Worm (Caenorhabditis elegans) whole organism, L1 larva: ENCODE results near the gene F11G11.15.

Experiments used
- C04F5.9 ChIP-seq: sonication (generic microtip); optimal IDR thresholded peaks from 2 replicates; lab custom pipeline; 2016; ENCODE audit warnings: missing genetic modification characterization, missing compliant biosample characterization
- C16A3.4 ChIP-seq: fragments of 150-350 bp; optimal IDR thresholded peaks from 2 replicates; lab custom pipeline; 2014; ENCODE audit warnings: missing biosample characterization, missing genetic modification characterization
- C34B4.2 ChIP-seq: sonication (generic microtip); optimal IDR thresholded peaks from 2 replicates; lab custom pipeline; 2017; ENCODE audit warnings: mild to moderate bottlenecking, missing genetic modification characterization, missing compliant biosample characterization
- Y116A8C.19 ChIP-seq: sonication (generic microtip); optimal IDR thresholded peaks from 2 replicates; lab custom pipeline; 2016; ENCODE audit warnings: missing compliant biosample characterization, missing genetic modification characterization, borderline replicate concordance
- alr-1 ChIP-seq: fragments of 200-800 bp; sonication (Bioruptor generic); optimal IDR thresholded peaks from 2 replicates; lab custom pipeline; 2018; ENCODE audit warnings: borderline replicate concordance, mild to moderate bottlenecking, missing genetic modification characterization, missing compliant biosample characterization
- aly-2 ChIP-seq: fragments of 150-350 bp; optimal IDR thresholded peaks from 2 replicates; lab custom pipeline; 2014; ENCODE audit warnings: missing biosample characterization, missing genetic modification characterization
- ama-1 ChIP-seq: fragments of 150-350 bp; optimal IDR thresholded peaks from 2 replicates; lab custom pipeline; 2014
- blmp-1 ChIP-seq: fragments of 150-350 bp; optimal IDR thresholded peaks from 2 replicates; lab custom pipeline; 2014; ENCODE audit warnings: missing biosample characterization, missing genetic modification characterization
- ceh-63 ChIP-seq: fragments of 200-800 bp; sonication (Bioruptor generic); optimal IDR thresholded peaks from 2 replicates; lab custom pipeline; 2018; ENCODE audit warnings: mild to moderate bottlenecking, missing genetic modification characterization, missing compliant biosample characterization
- ceh-88 ChIP-seq: fragments of 200-800 bp; sonication (Bioruptor generic); IDR thresholded peaks from 2 replicates; pipeline ENCODE4 v1.3.6; 2022; ENCODE audit warnings: missing genetic modification characterization, missing compliant biosample characterization
- ceh-90 ChIP-seq: sonication (generic microtip); optimal IDR thresholded peaks from 2 replicates; lab custom pipeline; 2016; ENCODE audit warnings: missing genetic modification characterization, missing compliant biosample characterization
- dpl-1 ChIP-seq, 3 experiments: fragments of 150-350 bp in 2 of 3; sonication (generic microtip) in 1 of 3; optimal IDR thresholded peaks; 2 replicates each; lab custom pipeline; 2014 to 2017; ENCODE audit warnings: missing biosample characterization in 3 of 3, missing genetic modification characterization in 3 of 3, missing genetic modification reagents in 3 of 3
- dsc-1 ChIP-seq: sonication (generic microtip); optimal IDR thresholded peaks from 2 replicates; lab custom pipeline; 2016; ENCODE audit warnings: mild to moderate bottlenecking, missing genetic modification characterization, missing compliant biosample characterization
- efl-3 ChIP-seq: fragments of 200-800 bp; sonication (Bioruptor generic); optimal IDR thresholded peaks from 2 replicates; lab custom pipeline; 2018; ENCODE audit warnings: mild to moderate bottlenecking, missing genetic modification characterization, missing compliant biosample characterization
- egl-13 ChIP-seq: sonication (generic microtip); optimal IDR thresholded peaks from 2 replicates; lab custom pipeline; 2016; ENCODE audit warnings: missing genotype, missing genetic modification reagents, missing genetic modification characterization, missing compliant biosample characterization
- egl-27 ChIP-seq, 2 experiments: fragments of 150-350 bp in 1 of 2; sonication (generic microtip); optimal IDR thresholded peaks; 3 replicates each; lab custom pipeline; 2017 to 2018; ENCODE audit warnings: missing biosample characterization in 2 of 2, missing genetic modification characterization in 2 of 2, missing genetic modification reagents in 2 of 2
- elt-2 ChIP-seq: sonication (generic microtip); optimal IDR thresholded peaks from 2 replicates; lab custom pipeline; 2016; ENCODE audit warnings: missing genetic modification characterization, mild to moderate bottlenecking, inconsistent platforms, missing compliant biosample characterization, missing genetic modification reagents
- elt-3 ChIP-seq, 6 experiments: fragments of 150-350 bp in 1 of 6; sonication (generic microtip); optimal IDR thresholded peaks; 2 replicates each; lab custom pipeline; 2017 to 2018; ENCODE audit warnings: missing biosample characterization in 6 of 6, missing genetic modification characterization in 6 of 6, inconsistent platforms in 1 of 6
- fkh-10 ChIP-seq: sonication (generic microtip); optimal IDR thresholded peaks from 2 replicates; lab custom pipeline; 2017; ENCODE audit warnings: missing biosample characterization, missing genetic modification reagents, missing genetic modification characterization
- fkh-8 ChIP-seq: sonication (generic microtip); optimal IDR thresholded peaks from 2 replicates; lab custom pipeline; 2016; ENCODE audit warnings: mild to moderate bottlenecking, missing genetic modification characterization, missing compliant biosample characterization
- hlh-4 ChIP-seq: sonication (generic microtip); optimal IDR thresholded peaks from 2 replicates; lab custom pipeline; 2016; ENCODE audit warnings: mild to moderate bottlenecking, missing genetic modification characterization, missing compliant biosample characterization
- hpl-2 ChIP-seq: fragments of 150-350 bp; optimal IDR thresholded peaks from 2 replicates; lab custom pipeline; 2014; ENCODE audit warnings: missing biosample characterization, missing genetic modification reagents, missing genetic modification characterization
- irx-1 ChIP-seq: sonication (generic microtip); optimal IDR thresholded peaks from 2 replicates; lab custom pipeline; 2016; ENCODE audit warnings: missing genetic modification characterization, missing compliant biosample characterization
- jun-1 ChIP-seq: fragments of 150-350 bp; optimal IDR thresholded peaks from 2 replicates; lab custom pipeline; 2014; ENCODE audit warnings: missing biosample characterization, missing genetic modification reagents, missing genetic modification characterization
- lin-13 ChIP-seq: fragments of 150-350 bp; optimal IDR thresholded peaks from 2 replicates; lab custom pipeline; 2014; ENCODE audit warnings: missing biosample characterization, missing genetic modification reagents, missing genetic modification characterization
- lin-14 ChIP-seq: fragments of 200-800 bp; sonication (Bioruptor generic); optimal IDR thresholded peaks from 2 replicates; lab custom pipeline; 2018; ENCODE audit warnings: mild to moderate bottlenecking, missing genetic modification characterization, moderate library complexity, missing compliant biosample characterization
- lin-15B ChIP-seq: fragments of 150-350 bp; sonication (generic microtip); optimal IDR thresholded peaks from 3 replicates; lab custom pipeline; 2014; ENCODE audit warnings: missing biosample characterization, missing genetic modification characterization
- lin-39 ChIP-seq: fragments of 150-350 bp; optimal IDR thresholded peaks from 2 replicates; lab custom pipeline; 2014; ENCODE audit warnings: missing biosample characterization, missing genetic modification reagents, missing genetic modification characterization
- mab-9 ChIP-seq: fragments of 200-800 bp; sonication (Bioruptor generic); IDR thresholded peaks from 2 replicates; pipeline ENCODE4 v1.3.6; 2022; ENCODE audit warnings: missing genetic modification reagents, missing genetic modification characterization, missing compliant biosample characterization
- mdl-1 ChIP-seq, 2 experiments: fragments of 150-350 bp; optimal IDR thresholded peaks; 2 replicates each; lab custom pipeline; 2014 to 2017; ENCODE audit warnings: missing biosample characterization in 2 of 2, missing genetic modification characterization in 2 of 2, inconsistent platforms in 1 of 2
- mef-2 ChIP-seq: fragments of 150-350 bp; optimal IDR thresholded peaks from 2 replicates; lab custom pipeline; 2014; ENCODE audit warnings: missing biosample characterization, missing genetic modification characterization
- mep-1 ChIP-seq: fragments of 150-350 bp; optimal IDR thresholded peaks from 2 replicates; lab custom pipeline; 2014; ENCODE audit warnings: missing biosample characterization, missing genetic modification characterization
- nhr-12 ChIP-seq: sonication (generic microtip); optimal IDR thresholded peaks from 2 replicates; lab custom pipeline; 2017; ENCODE audit warnings: missing biosample characterization, missing genetic modification characterization
- nhr-19 ChIP-seq: fragments of 200-800 bp; sonication (Bioruptor generic); conservative IDR thresholded peaks from 2 replicates; pipeline ENCODE4 v1.3.6; 2022; ENCODE audit warnings: missing genetic modification characterization, missing compliant biosample characterization
- nhr-28 ChIP-seq: fragments of 150-350 bp; optimal IDR thresholded peaks from 2 replicates; lab custom pipeline; 2014; ENCODE audit warnings: missing biosample characterization, missing genetic modification characterization
- nhr-71 ChIP-seq: sonication (generic microtip); optimal IDR thresholded peaks from 2 replicates; lab custom pipeline; 2016; ENCODE audit warnings: mild to moderate bottlenecking, missing genetic modification characterization, moderate library complexity, missing compliant biosample characterization
- nhr-76 ChIP-seq: sonication (generic microtip); optimal IDR thresholded peaks from 2 replicates; lab custom pipeline; 2017; ENCODE audit warnings: missing biosample characterization, missing genetic modification characterization
- nhr-84 ChIP-seq: sonication (generic microtip); optimal IDR thresholded peaks from 2 replicates; lab custom pipeline; 2017; ENCODE audit warnings: missing biosample characterization, missing genetic modification characterization
- pax-3 ChIP-seq: fragments of 200-800 bp; sonication (Bioruptor generic); optimal IDR thresholded peaks from 2 replicates; lab custom pipeline; 2018; ENCODE audit warnings: mild to moderate bottlenecking, missing genetic modification characterization, moderate library complexity, missing compliant biosample characterization
- pqm-1 ChIP-seq: sonication (generic microtip); optimal IDR thresholded peaks from 3 replicates; lab custom pipeline; 2017; ENCODE audit warnings: missing biosample characterization, missing genetic modification characterization
- rnt-1 ChIP-seq: sonication (generic microtip); optimal IDR thresholded peaks from 2 replicates; lab custom pipeline; 2016; ENCODE audit warnings: mild to moderate bottlenecking, missing genetic modification characterization, moderate library complexity, missing compliant biosample characterization
- skn-1 ChIP-seq: fragments of 150-350 bp; optimal IDR thresholded peaks from 2 replicates; lab custom pipeline; 2014; ENCODE audit warnings: missing biosample characterization, missing genetic modification characterization
- sox-4 ChIP-seq: sonication (generic microtip); optimal IDR thresholded peaks from 2 replicates; lab custom pipeline; 2016; ENCODE audit warnings: missing genetic modification characterization, missing compliant biosample characterization
- sptf-1 ChIP-seq: fragments of 150-350 bp; optimal IDR thresholded peaks from 2 replicates; lab custom pipeline; 2014; ENCODE audit warnings: missing biosample characterization, missing genetic modification characterization
- sup-37 ChIP-seq: fragments of 200-800 bp; sonication (Bioruptor generic); optimal IDR thresholded peaks from 2 replicates; lab custom pipeline; 2018; ENCODE audit warnings: mild to moderate bottlenecking, missing genetic modification characterization, missing compliant biosample characterization
- swsn-7 ChIP-seq: sonication (generic microtip); optimal IDR thresholded peaks from 2 replicates; lab custom pipeline; 2016; ENCODE audit warnings: missing genetic modification characterization, missing compliant biosample characterization
- tbx-2 ChIP-seq: sonication (generic microtip); optimal IDR thresholded peaks from 2 replicates; lab custom pipeline; 2016; ENCODE audit warnings: missing genetic modification characterization, missing compliant biosample characterization
- unc-62 ChIP-seq: fragments of 150-350 bp; optimal IDR thresholded peaks from 2 replicates; lab custom pipeline; 2014; ENCODE audit warnings: missing biosample characterization, missing genetic modification reagents, missing genetic modification characterization
- unc-98 ChIP-seq: fragments of 200-800 bp; sonication (Bioruptor generic); IDR thresholded peaks from 2 replicates; pipeline ENCODE4 v1.3.6; 2022; ENCODE audit warnings: missing genetic modification characterization, missing compliant biosample characterization
- vab-15 ChIP-seq: sonication (generic microtip); optimal IDR thresholded peaks from 2 replicates; lab custom pipeline; 2017; ENCODE audit warnings: missing genotype, mild to moderate bottlenecking, missing genetic modification characterization, missing compliant biosample characterization
- zip-4 ChIP-seq: fragments of 200-800 bp; sonication (Bioruptor generic); optimal IDR thresholded peaks from 2 replicates; lab custom pipeline; 2018; ENCODE audit warnings: mild to moderate bottlenecking, missing genetic modification characterization, moderate library complexity, missing compliant biosample characterization
- ztf-11 ChIP-seq, 2 experiments: sonication (generic microtip); optimal IDR thresholded peaks; 2 replicates each; lab custom pipeline; 2016 to 2017; ENCODE audit warnings: missing genetic modification characterization in 2 of 2, missing biosample characterization in 1 of 2, missing compliant biosample characterization in 1 of 2
- ztf-4 ChIP-seq: fragments of 150-350 bp; optimal IDR thresholded peaks from 2 replicates; lab custom pipeline; 2014; ENCODE audit warnings: missing biosample characterization, missing genetic modification characterization

Gene F11G11.15

ce11 chrII:4851594-4852106 is 23.0 kb upstream of the F11G11.15 start, which contains the start of gene dnj-9 (continued):
- TF ChIP-seq fkh-10 (GFP tag; lab: Kevin White, UChicago) (peak; percentile 86), mab-9 (GFP tag; lab: Robert Waterston, UW) (peak; percentile 85), C34B4.2 (tag; lab: Kevin White, UChicago) (peak; percentile 39), sup-37 (GFP tag; lab: Kevin White, UChicago) (peak; percentile 86), vab-15 (tag; lab: Kevin White, UChicago) (peak; percentile 45), fkh-8 (tag; lab: Kevin White, UChicago) (peak; percentile 92), C16A3.4 (tag; lab: Kevin White, UChicago) (peak; percentile 97), ztf-4 (tag; lab: Kevin White, UChicago) (peak; percentile 84), ztf-11 (tag; optimal IDR thresholded peaks at IDR 0.05; lab: Kevin White, UChicago) (peak in 1 of 2 experiments; percentile 90), lin-15B (tag; lab: Kevin White, UChicago) (peak; percentile 91), aly-2 (peak; percentile 88), rnt-1 (peak; percentile 98), ceh-88 (GFP tag; lab: Robert Waterston, UW) (peak; percentile 83), blmp-1 (peak; percentile 85), irx-1 (peak; percentile 93), nhr-84 (tag; lab: Kevin White, UChicago) (no peak), nhr-76 (tag; lab: Kevin White, UChicago) (no peak), pax-3 (tag; lab: Kevin White, UChicago) (peak; percentile 86), unc-62 (no peak), nhr-12 (tag; lab: Kevin White, UChicago) (peak; percentile 24), mef-2 (tag; lab: Kevin White, UChicago) (peak; percentile 44), elt-3 (tag; optimal IDR thresholded peaks at IDR 0.05; lab: Kevin White, UChicago) (peak in 3 of 6 experiments; percentile 50 to 90 (median 90)), Y116A8C.19 (tag; lab: Kevin White, UChicago) (no peak), C04F5.9 (peak; percentile 93), hlh-4 (tag; lab: Kevin White, UChicago) (peak; percentile 8), mdl-1 (tag; optimal IDR thresholded peaks at IDR 0.05; lab: Kevin White, UChicago) (peak in 1 of 2 experiments; percentile 78), mep-1 (tag; lab: Kevin White, UChicago) (peak; percentile 99), sox-4 (peak; percentile 93), ama-1 (lab: Kevin White, UChicago) (peak; percentile 87), lin-14 (GFP tag; lab: Kevin White, UChicago) (peak; percentile 96), efl-3 (GFP tag; lab: Kevin White, UChicago) (peak; percentile 51), dsc-1 (peak; percentile 97), alr-1 (tag; lab: Kevin White, UChicago) (no peak), egl-27 (tag; optimal IDR thresholded peaks at IDR 0.05; lab: Kevin White, UChicago) (no peak), egl-13 (tag; lab: Kevin White, UChicago) (peak; percentile 92), ceh-63 (no peak), hpl-2 (GFP tag; lab: Kevin White, UChicago) (peak; percentile 29), unc-98 (GFP tag; lab: Robert Waterston, UW) (peak; percentile 70), ceh-90 (tag; lab: Kevin White, UChicago) (peak; percentile 57), nhr-28 (peak; percentile 44), swsn-7 (peak; percentile 97), lin-13 (peak; percentile 93), sptf-1 (tag; lab: Kevin White, UChicago) (no peak), pqm-1 (tag; lab: Kevin White, UChicago) (no peak), zip-4 (GFP tag; lab: Kevin White, UChicago) (peak; percentile 89), jun-1 (peak; percentile 92), tbx-2 (tag; lab: Kevin White, UChicago) (peak; percentile 97), skn-1 (peak; percentile 88), dpl-1 (GFP tag; optimal IDR thresholded peaks at IDR 0.05; lab: Kevin White, UChicago) (peak; percentile 99), elt-2 (peak; percentile 98), nhr-19 (GFP tag; lab: Robert Waterston, UW) (peak; percentile 96), lin-39 (tag; lab: Kevin White, UChicago) (peak; percentile 97), nhr-71 (tag; lab: Kevin White, UChicago) (peak; percentile 98)
